Fruit fly (Drosophila melanogaster) whole organism, prepupa: ENCODE results near the gene Aprt.

Source experiments
- CG32006 ChIP-seq: fragments of 200-800 bp; sonication (Bioruptor generic); optimal IDR thresholded peaks from 3 replicates; lab custom pipeline; 2017; ENCODE audit warnings: missing biosample characterization, mild to moderate bottlenecking, missing genetic modification characterization
- CG34406 ChIP-seq: fragments of 200-800 bp; sonication (Bioruptor generic); optimal IDR thresholded peaks from 3 replicates; lab custom pipeline; 2016; ENCODE audit warnings: missing biosample characterization, missing genetic modification characterization
- CG3919 ChIP-seq: fragments of 200-800 bp; sonication (Bioruptor generic); optimal IDR thresholded peaks from 3 replicates; lab custom pipeline; 2016; ENCODE audit warnings: missing biosample characterization, missing genetic modification characterization
- Met ChIP-seq: fragments of 200-800 bp; sonication (Bioruptor generic); optimal IDR thresholded peaks from 3 replicates; lab custom pipeline; 2016; ENCODE audit warnings: missing biosample characterization, missing genetic modification characterization
- OdsH ChIP-seq: fragments of 200-800 bp; sonication (Bioruptor generic); optimal IDR thresholded peaks from 3 replicates; lab custom pipeline; 2016; ENCODE audit warnings: missing biosample characterization, missing genetic modification characterization
- Sox102F ChIP-seq: fragments of 200-800 bp; sonication (Bioruptor generic); optimal IDR thresholded peaks from 2 replicates; lab custom pipeline; 2016; ENCODE audit warnings: missing biosample characterization, mild to moderate bottlenecking, missing genetic modification characterization
- eg ChIP-seq: fragments of 200-800 bp; sonication (Bioruptor generic); IDR thresholded peaks from 3 replicates; pipeline ENCODE4 v1.3.6; 2022; ENCODE audit warnings: missing biosample characterization, missing genetic modification characterization
- salr ChIP-seq, 2 experiments: fragments of 200-800 bp; sonication (Bioruptor generic); optimal IDR thresholded peaks; 3 replicates each; lab custom pipeline; 2016 to 2018; ENCODE audit warnings: missing biosample characterization in 2 of 2, missing genetic modification characterization in 2 of 2, mild to moderate bottlenecking in 1 of 2

DNA sequence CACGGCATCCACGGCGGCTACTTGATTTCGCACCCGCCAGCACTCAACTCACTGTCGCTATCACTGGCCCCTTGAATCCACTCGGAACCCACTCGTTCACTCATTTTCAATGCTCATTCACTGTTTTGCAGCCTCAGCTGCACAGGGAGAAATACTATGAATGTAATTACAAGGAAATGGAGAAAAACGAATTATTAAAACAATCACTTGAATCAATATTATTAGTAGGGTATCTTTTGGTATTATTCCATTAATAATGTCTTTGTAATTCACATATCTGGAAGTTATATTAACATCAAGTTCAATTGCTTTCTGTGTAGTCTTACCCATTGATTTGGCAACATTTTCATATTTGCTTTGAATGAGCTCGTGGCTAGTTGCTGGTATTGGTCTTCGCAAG lies 15.8 kb upstream of the Aprt start:
- TF ChIP-seq Met (GFP tag; lab: Kevin White, UChicago) (no peak), Sox102F (GFP tag; lab: Kevin White, UChicago) (no peak), CG34406 (no peak), OdsH (GFP tag; lab: Kevin White, UChicago) (peak; percentile 39), eg (peak; percentile 95), salr (GFP tag; optimal IDR thresholded peaks at IDR 0.05; lab: Kevin White, UChicago) (peak in 1 of 2 experiments; percentile 4), CG3919 (peak; percentile 59), CG32006 (GFP tag; lab: Kevin White, UChicago) (peak; percentile 77)
